Worm (Caenorhabditis elegans): Measurements from ENCODE around the gene sra-9.

DNA sequence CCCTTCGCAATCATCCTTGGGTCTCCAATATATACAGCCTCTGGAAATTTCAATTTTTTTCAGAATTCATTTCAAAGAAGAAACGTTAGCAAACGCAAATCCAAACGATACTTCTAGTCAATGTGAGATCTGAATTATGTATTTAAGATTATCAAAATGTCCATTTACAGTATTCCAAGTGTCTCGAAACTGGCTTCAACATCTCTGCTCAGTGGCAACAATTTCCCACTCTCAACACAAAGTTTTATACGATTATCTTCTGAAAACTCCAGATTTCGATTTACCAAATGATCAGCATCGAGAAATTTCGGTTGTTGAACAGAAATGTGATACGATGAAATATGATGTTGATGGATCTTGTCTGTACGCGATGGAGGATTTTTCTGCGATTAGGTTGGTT is 24.5 kb downstream of the sra-9 start:
- TF ChIP-seq snpc-4 (tag; optimal IDR thresholded peaks at IDR 0.05) = no peak
- TF ChIP-seq lin-13 (tag; optimal IDR thresholded peaks at IDR 0.05) = no peak
- TF ChIP-seq unc-62 (GFP tag; optimal IDR thresholded peaks at IDR 0.05) = no peak
- no peak for TF ChIP-seq ceh-43 (GFP tag; optimal IDR thresholded peaks at IDR 0.05)
- TF ChIP-seq nhr-12 (tag; optimal IDR thresholded peaks at IDR 0.05) = no peak
- no peak for TF ChIP-seq lsy-2 (tag; optimal IDR thresholded peaks at IDR 0.05)
- no peak for TF ChIP-seq ztf-11 (tag; optimal IDR thresholded peaks at IDR 0.05)
- TF ChIP-seq nhr-28 (tag; optimal IDR thresholded peaks at IDR 0.05) = no peak
- TF ChIP-seq bed-3 (GFP tag; optimal IDR thresholded peaks at IDR 0.05) = no peak
- no peak for TF ChIP-seq pha-4 (tag; optimal IDR thresholded peaks at IDR 0.05)
- TF ChIP-seq ces-1 (GFP tag; optimal IDR thresholded peaks at IDR 0.05) = no peak
- TF ChIP-seq blmp-1 (tag; optimal IDR thresholded peaks at IDR 0.05) = no peak
